Worm (Caenorhabditis elegans) whole organism, midembryonic: Measurements from ENCODE around the gene cpf-2.
A peak's percentile ranks its signal among the peaks of the same experiment; 100 is the strongest.

Source experiments
- T22C8.4 ChIP-seq: fragments of 200-800 bp; sonication (Bioruptor generic); IDR thresholded peaks from 2 replicates; pipeline ENCODE4 v1.3.6; 2022; ENCODE audit warnings: missing genetic modification characterization, missing compliant biosample characterization
- cog-1 ChIP-seq: sonication (generic microtip); optimal IDR thresholded peaks from 2 replicates; lab custom pipeline; 2016; ENCODE audit warnings: missing genetic modification characterization, missing compliant biosample characterization
- flt-1 ChIP-seq: fragments of 200-800 bp; sonication (Bioruptor generic); IDR thresholded peaks from 2 replicates; pipeline ENCODE4 v1.3.6; 2022; ENCODE audit warnings: missing genetic modification characterization, missing compliant biosample characterization
- klf-2 ChIP-seq: fragments of 200-800 bp; sonication (Bioruptor generic); conservative IDR thresholded peaks from 2 replicates; pipeline ENCODE4 v1.3.6; 2022; ENCODE audit warnings: missing genetic modification reagents, missing genetic modification characterization, missing compliant biosample characterization
- med-1 ChIP-seq: sonication (generic microtip); optimal IDR thresholded peaks from 2 replicates; lab custom pipeline; 2017; ENCODE audit warnings: missing genetic modification characterization, mild to moderate bottlenecking, missing compliant biosample characterization, antibody characterized with exemption, missing genetic modification reagents; ENCODE audit not compliant: insufficient read depth
- ref-1 ChIP-seq: fragments of 200-800 bp; sonication (Bioruptor generic); conservative IDR thresholded peaks from 2 replicates; pipeline ENCODE4 v1.3.6; 2022; ENCODE audit warnings: missing genetic modification reagents, missing genetic modification characterization, missing compliant biosample characterization
- tab-1 ChIP-seq: fragments of 200-800 bp; sonication (Bioruptor generic); IDR thresholded peaks from 2 replicates; pipeline ENCODE4 v1.3.6; 2022; ENCODE audit warnings: missing genetic modification characterization, missing compliant biosample characterization
- ztf-23 ChIP-seq: fragments of 200-800 bp; sonication (Bioruptor generic); IDR thresholded peaks from 2 replicates; pipeline ENCODE4 v1.3.6; 2022; ENCODE audit warnings: missing genetic modification reagents, missing genetic modification characterization, missing compliant biosample characterization
- ztf-29 ChIP-seq: fragments of 200-800 bp; sonication (Bioruptor generic); IDR thresholded peaks from 2 replicates; pipeline ENCODE4 v1.3.6; 2022; ENCODE audit warnings: missing genetic modification reagents, missing genetic modification characterization, missing compliant biosample characterization

- peak; percentile 85 for TF ChIP-seq tab-1 (GFP tag; lab: Robert Waterston, UW)
- TF ChIP-seq cog-1: no peak
- peak; percentile 69 for TF ChIP-seq ztf-23 (GFP tag; lab: Robert Waterston, UW)
- peak; percentile 74 for TF ChIP-seq ref-1 (GFP tag; lab: Robert Waterston, UW)
- peak; percentile 53; the same call in 1 of the 2 replicates for TF ChIP-seq ztf-29 (GFP tag; lab: Robert Waterston, UW)
- peak; percentile 89 for TF ChIP-seq flt-1
- TF ChIP-seq med-1 (GFP tag; lab: Kevin White, UChicago): no peak
- TF ChIP-seq T22C8.4 (GFP tag; lab: Robert Waterston, UW): 0 out of 2 replicates have a peak, but pooled peaks have one; percentile 57
- TF ChIP-seq klf-2 (GFP tag; lab: Robert Waterston, UW): peak; percentile 68; the same call in 1 of the 2 replicates
Measured at ce11 chrIII:13225019-13225418, 43.7 kb downstream of the cpf-2 start.
